Fruit fly (Drosophila melanogaster) S2 (cell line): ENCODE measurements around the gene CAH7.

Source experiments
- CG8478 ChIP-seq: fragments of >200 bp; optimal IDR thresholded peaks from 2 replicates; lab custom pipeline; 2018
- CTCF ChIP-seq, 2 experiments: fragments of >200 bp; optimal IDR thresholded peaks; 2 replicates each; lab custom pipeline; 2018

DNA sequence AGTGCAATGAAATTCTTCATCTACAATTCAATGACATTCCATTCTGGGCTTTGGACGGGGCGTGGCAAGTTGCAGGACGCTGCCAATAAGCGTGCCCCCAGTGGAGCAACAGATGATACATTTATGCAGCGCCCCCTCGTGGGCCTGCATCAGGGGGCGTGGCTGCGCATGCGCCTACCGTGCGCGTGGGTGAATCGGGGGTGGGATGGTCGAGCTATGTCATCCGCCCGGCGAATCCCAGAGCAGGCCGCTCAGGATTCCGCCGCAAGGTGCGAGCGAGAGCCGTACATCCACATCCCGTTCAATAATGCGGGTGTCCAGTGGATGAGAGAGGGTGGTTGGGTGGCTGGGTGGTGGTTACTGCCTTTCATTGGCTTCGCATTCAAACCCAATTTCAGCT lies 41.8 kb upstream of the CAH7 start:
- TF ChIP-seq CG8478 (lab: Kevin White, UChicago), result no peak
- TF ChIP-seq CTCF (optimal IDR thresholded peaks at IDR 0.05; lab: Kevin White, UChicago), result no peak
